Worm (Caenorhabditis elegans) whole organism, L4 larva: ENCODE measurements around the gene lin-25.

Source experiments
- D1046.2 ChIP-seq: fragments of 200-800 bp; sonication (Bioruptor generic); IDR thresholded peaks from 2 replicates; pipeline ENCODE4 v1.3.6; 2022; ENCODE audit warnings: missing genetic modification characterization, missing compliant biosample characterization
- F26F4.8 ChIP-seq: fragments of 200-800 bp; sonication (Bioruptor generic); conservative IDR thresholded peaks from 2 replicates; pipeline ENCODE4 v1.3.6; 2022; ENCODE audit warnings: missing genetic modification characterization, missing compliant biosample characterization
- F44E2.7 ChIP-seq: fragments of 200-800 bp; sonication (Bioruptor generic); IDR thresholded peaks from 2 replicates; pipeline ENCODE4 v2.1.2; 2022; ENCODE audit warnings: missing genetic modification characterization, missing compliant biosample characterization
- F49E8.2 ChIP-seq: sonication (generic microtip); optimal IDR thresholded peaks from 2 replicates; lab custom pipeline; 2016; ENCODE audit warnings: missing compliant biosample characterization, mild to moderate bottlenecking, missing genetic modification characterization, borderline replicate concordance
- T20F7.1 ChIP-seq: fragments of 200-800 bp; sonication (Bioruptor generic); optimal IDR thresholded peaks from 2 replicates; lab custom pipeline; 2018; ENCODE audit warnings: mild to moderate bottlenecking, missing genetic modification characterization, missing compliant biosample characterization
- T26A8.4 ChIP-seq: fragments of 200-800 bp; sonication (Bioruptor generic); IDR thresholded peaks from 2 replicates; pipeline ENCODE4 v1.3.6; 2022; ENCODE audit warnings: missing genetic modification characterization, missing compliant biosample characterization
- Y105C5A.15 ChIP-seq: fragments of 200-800 bp; sonication (Bioruptor generic); IDR thresholded peaks from 2 replicates; pipeline ENCODE4 v1.3.6; 2022; ENCODE audit warnings: missing genetic modification characterization, missing compliant biosample characterization
- Y5F2A.4 ChIP-seq: fragments of 200-800 bp; sonication (Bioruptor generic); optimal IDR thresholded peaks from 2 replicates; lab custom pipeline; 2018; ENCODE audit warnings: mild to moderate bottlenecking, missing genetic modification characterization, missing compliant biosample characterization
- Y75B8A.6 ChIP-seq: fragments of 200-800 bp; sonication (Bioruptor generic); IDR thresholded peaks from 2 replicates; pipeline ENCODE4 v1.3.6; 2022; ENCODE audit warnings: missing genetic modification reagents, missing genetic modification characterization, missing compliant biosample characterization
- aha-1 ChIP-seq: fragments of 150-350 bp; peaks from one replicate; lab custom pipeline; 2014; ENCODE audit warnings: missing biosample characterization, missing genetic modification characterization
- aly-2 ChIP-seq: sonication (generic microtip); optimal IDR thresholded peaks from 2 replicates; lab custom pipeline; 2018; ENCODE audit warnings: missing biosample characterization, missing genetic modification characterization
- ama-1 ChIP-seq: fragments of 150-350 bp; optimal IDR thresholded peaks from 2 replicates; lab custom pipeline; 2014; ENCODE audit warnings: inconsistent platforms, mixed read lengths
- ceh-32 ChIP-seq: sonication (generic microtip); optimal IDR thresholded peaks from 2 replicates; lab custom pipeline; 2016; ENCODE audit warnings: mild to moderate bottlenecking, missing genetic modification characterization, missing compliant biosample characterization; ENCODE audit not compliant: poor library complexity
- ceh-82 ChIP-seq: sonication (generic microtip); optimal IDR thresholded peaks from 2 replicates; lab custom pipeline; 2017; ENCODE audit warnings: missing biosample characterization, missing genetic modification characterization
- ces-1 ChIP-seq: fragments of 150-350 bp; sonication (generic microtip); optimal IDR thresholded peaks from 4 replicates; lab custom pipeline; 2014; ENCODE audit warnings: missing biosample characterization, missing genetic modification reagents, missing genetic modification characterization
- cey-2 ChIP-seq: sonication (generic microtip); optimal IDR thresholded peaks from 3 replicates; lab custom pipeline; 2017; ENCODE audit warnings: missing genetic modification characterization, mild to moderate bottlenecking, missing compliant biosample characterization, antibody characterized with exemption, borderline replicate concordance; ENCODE audit not compliant: insufficient read depth
- ctbp-1 ChIP-seq: fragments of 200-800 bp; sonication (Bioruptor generic); IDR thresholded peaks from 2 replicates; pipeline ENCODE4 v1.3.6; 2022; ENCODE audit warnings: missing genetic modification reagents, missing genetic modification characterization, missing compliant biosample characterization
- daf-8 ChIP-seq: fragments of 200-800 bp; sonication (Bioruptor generic); IDR thresholded peaks from 2 replicates; pipeline ENCODE4 v1.3.6; 2022; ENCODE audit warnings: missing genetic modification characterization, missing compliant biosample characterization
- dmd-6 ChIP-seq: fragments of 200-800 bp; sonication (Bioruptor generic); IDR thresholded peaks from 2 replicates; pipeline ENCODE4 v1.3.6; 2022; ENCODE audit warnings: missing genetic modification reagents, missing genetic modification characterization, missing compliant biosample characterization
- dmd-8 ChIP-seq: fragments of 200-800 bp; sonication (Bioruptor generic); IDR thresholded peaks from 2 replicates; pipeline ENCODE4 v1.3.6; 2022; ENCODE audit warnings: missing genetic modification characterization, missing compliant biosample characterization
- dpl-1 ChIP-seq: fragments of 150-350 bp; optimal IDR thresholded peaks from 2 replicates; lab custom pipeline; 2014; ENCODE audit warnings: missing biosample characterization, missing genetic modification reagents, missing genetic modification characterization
- dve-1 ChIP-seq: sonication (generic microtip); optimal IDR thresholded peaks from 2 replicates; lab custom pipeline; 2017; ENCODE audit warnings: antibody characterized with exemption, mild to moderate bottlenecking, missing genetic modification characterization, missing compliant biosample characterization; ENCODE audit not compliant: insufficient read depth
- gei-8 ChIP-seq: fragments of 200-800 bp; sonication (Bioruptor generic); optimal IDR thresholded peaks from 2 replicates; lab custom pipeline; 2018; ENCODE audit warnings: mild to moderate bottlenecking, missing genetic modification characterization, missing compliant biosample characterization
- hlh-30 ChIP-seq: sonication (generic microtip); optimal IDR thresholded peaks from 2 replicates; lab custom pipeline; 2017; ENCODE audit warnings: antibody characterized with exemption, mild to moderate bottlenecking, missing genetic modification characterization, missing compliant biosample characterization; ENCODE audit not compliant: insufficient read depth
- lim-7 ChIP-seq: fragments of 200-800 bp; sonication (Bioruptor generic); IDR thresholded peaks from 2 replicates; pipeline ENCODE4 v1.3.6; 2022; ENCODE audit warnings: missing genetic modification characterization, missing compliant biosample characterization
- lin-15B ChIP-seq: fragments of 150-350 bp; sonication (generic microtip); optimal IDR thresholded peaks from 3 replicates; lab custom pipeline; 2014; ENCODE audit warnings: missing biosample characterization, missing genetic modification characterization
- lin-29 ChIP-seq: fragments of 200-800 bp; sonication (Bioruptor generic); IDR thresholded peaks from 2 replicates; pipeline ENCODE4 v1.3.6; 2022; ENCODE audit warnings: missing genetic modification reagents, missing genetic modification characterization, missing compliant biosample characterization
- lin-38 ChIP-seq: fragments of 200-800 bp; sonication (Bioruptor generic); IDR thresholded peaks from 2 replicates; pipeline ENCODE4 v1.3.6; 2022; ENCODE audit warnings: missing genetic modification reagents, missing genetic modification characterization, missing compliant biosample characterization
- lin-39 ChIP-seq: fragments of 150-350 bp; optimal IDR thresholded peaks from 2 replicates; lab custom pipeline; 2014; ENCODE audit warnings: missing biosample characterization, missing genetic modification reagents, missing genetic modification characterization
- lir-3 ChIP-seq: sonication (generic microtip); optimal IDR thresholded peaks from 2 replicates; lab custom pipeline; 2016; ENCODE audit warnings: mild to moderate bottlenecking, missing genetic modification characterization, missing compliant biosample characterization
- madf-5 ChIP-seq, 2 experiments: fragments of 200-800 bp; sonication (Bioruptor generic); IDR thresholded peaks; 2 replicates each; pipeline ENCODE4 v1.3.6; 2022; ENCODE audit warnings: missing compliant biosample characterization in 2 of 2, missing genetic modification characterization in 2 of 2
- mdl-1 ChIP-seq, 2 experiments: fragments of 150-350 bp in 1 of 2; sonication (generic microtip) in 1 of 2; optimal IDR thresholded peaks; 2 replicates each; lab custom pipeline; 2014 to 2017; ENCODE audit warnings: missing biosample characterization in 2 of 2, missing genetic modification characterization in 2 of 2
- mdt-29 ChIP-seq: fragments of 200-800 bp; sonication (Bioruptor generic); IDR thresholded peaks from 2 replicates; pipeline ENCODE4 v1.3.6; 2022; ENCODE audit warnings: missing genetic modification reagents, missing genetic modification characterization, missing compliant biosample characterization
- mxl-2 ChIP-seq: fragments of 200-800 bp; sonication (Bioruptor generic); conservative IDR thresholded peaks from 2 replicates; pipeline ENCODE4 v1.3.6; 2022; ENCODE audit warnings: missing genetic modification reagents, missing genetic modification characterization, missing compliant biosample characterization
- nhr-111 ChIP-seq: fragments of 200-800 bp; sonication (Bioruptor generic); optimal IDR thresholded peaks from 2 replicates; lab custom pipeline; 2018; ENCODE audit warnings: mild to moderate bottlenecking, missing genetic modification characterization, missing compliant biosample characterization
- nhr-28 ChIP-seq: fragments of 150-350 bp; optimal IDR thresholded peaks from 2 replicates; lab custom pipeline; 2014; ENCODE audit warnings: missing biosample characterization, missing genetic modification characterization
- nhr-41 ChIP-seq: fragments of 200-800 bp; sonication (Bioruptor generic); IDR thresholded peaks from 2 replicates; pipeline ENCODE4 v1.3.6; 2022; ENCODE audit warnings: missing genetic modification reagents, missing genetic modification characterization, missing compliant biosample characterization
- nhr-6 ChIP-seq: fragments of 150-350 bp; optimal IDR thresholded peaks from 2 replicates; lab custom pipeline; 2014; ENCODE audit warnings: missing biosample characterization, missing genetic modification characterization
- nhr-77 ChIP-seq: fragments of 150-350 bp; optimal IDR thresholded peaks from 2 replicates; lab custom pipeline; 2014; ENCODE audit warnings: missing biosample characterization, missing genetic modification characterization
- php-3 ChIP-seq: fragments of 200-800 bp; sonication (Bioruptor generic); IDR thresholded peaks from 2 replicates; pipeline ENCODE4 v1.3.6; 2022; ENCODE audit warnings: missing genetic modification reagents, missing genetic modification characterization, missing compliant biosample characterization
- rbr-2 ChIP-seq: sonication (generic microtip); optimal IDR thresholded peaks from 2 replicates; lab custom pipeline; 2016; ENCODE audit warnings: missing genotype, missing genetic modification characterization, missing compliant biosample characterization
- sdz-12 ChIP-seq: fragments of 200-800 bp; sonication (Bioruptor generic); optimal IDR thresholded peaks from 2 replicates; lab custom pipeline; 2018; ENCODE audit warnings: mild to moderate bottlenecking, missing genetic modification characterization, missing compliant biosample characterization
- set-16 ChIP-seq: fragments of 200-800 bp; sonication (Bioruptor generic); IDR thresholded peaks from 2 replicates; pipeline ENCODE4 v1.3.6; 2022; ENCODE audit warnings: missing genetic modification reagents, missing genetic modification characterization, missing compliant biosample characterization
- skn-1 ChIP-seq: fragments of 150-350 bp; optimal IDR thresholded peaks from 2 replicates; lab custom pipeline; 2014; ENCODE audit warnings: missing biosample characterization, missing genetic modification characterization
- spr-1 ChIP-seq: sonication (generic microtip); optimal IDR thresholded peaks from 2 replicates; lab custom pipeline; 2016; ENCODE audit warnings: mild to moderate bottlenecking, missing genetic modification characterization, missing compliant biosample characterization
- tag-97 ChIP-seq: fragments of 200-800 bp; sonication (Bioruptor generic); IDR thresholded peaks from 2 replicates; pipeline ENCODE4 v1.3.6; 2022; ENCODE audit warnings: missing genetic modification characterization, missing compliant biosample characterization
- tra-1 ChIP-seq: fragments of 200-800 bp; sonication (Bioruptor generic); IDR thresholded peaks from 2 replicates; pipeline ENCODE4 v1.3.6; 2022; ENCODE audit warnings: missing genetic modification reagents, missing genetic modification characterization, missing compliant biosample characterization
- unc-39 ChIP-seq: sonication (generic microtip); optimal IDR thresholded peaks from 2 replicates; lab custom pipeline; 2017; ENCODE audit warnings: missing biosample characterization, missing genetic modification characterization
- zfp-2 ChIP-seq: sonication (generic microtip); optimal IDR thresholded peaks from 2 replicates; lab custom pipeline; 2016; ENCODE audit warnings: mild to moderate bottlenecking, missing genetic modification characterization, missing compliant biosample characterization
- zfp-3 ChIP-seq: fragments of 200-800 bp; sonication (Bioruptor generic); conservative IDR thresholded peaks from 2 replicates; pipeline ENCODE4 v1.3.6; 2022; ENCODE audit warnings: missing genetic modification reagents, missing genetic modification characterization, missing compliant biosample characterization
- ztf-11 ChIP-seq: fragments of 150-350 bp; optimal IDR thresholded peaks from 2 replicates; lab custom pipeline; 2014; ENCODE audit warnings: missing biosample characterization, missing genetic modification characterization

The lin-25 gene

DNA sequence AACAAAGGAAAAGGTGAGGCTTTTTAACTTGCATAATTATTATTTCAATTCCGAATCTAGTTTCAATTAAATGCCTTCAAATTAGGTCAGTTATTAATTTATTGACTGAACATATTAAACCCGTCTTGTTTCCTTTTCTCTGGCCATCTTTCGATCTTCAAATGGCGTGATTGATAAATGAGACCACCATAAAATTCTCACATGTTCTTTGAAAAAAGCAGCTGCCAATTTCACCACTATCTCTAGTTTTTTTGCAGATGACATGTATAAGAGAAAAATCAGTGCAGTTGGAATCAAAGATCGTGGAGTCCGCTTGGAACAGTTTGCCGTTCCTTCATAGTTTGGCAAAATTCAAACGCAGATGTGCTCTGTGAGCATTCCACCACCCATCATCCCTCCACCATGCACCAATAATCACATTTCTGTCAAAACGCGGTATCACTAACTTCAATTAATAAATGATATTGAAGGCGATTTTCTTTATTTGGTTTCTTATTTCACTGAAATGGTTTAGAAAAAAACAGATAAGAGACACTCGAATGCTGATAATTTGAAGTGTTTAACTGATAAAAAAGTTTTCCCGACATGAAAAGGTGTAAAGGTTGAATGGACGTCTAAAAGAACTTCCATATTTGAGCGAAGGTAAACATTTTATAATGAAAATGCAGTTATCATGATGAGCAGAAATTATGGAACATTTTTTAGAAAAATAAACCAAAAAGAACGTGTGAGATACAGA, 11.8 kb upstream of the lin-25 start (continued):
- no peak for TF ChIP-seq zfp-3
- no peak for TF ChIP-seq nhr-77 (tag; lab: Kevin White, UChicago)
- no peak for TF ChIP-seq zfp-2
- peak; percentile 30 for TF ChIP-seq nhr-28 (tag; lab: Kevin White, UChicago)
- TF ChIP-seq tag-97 (GFP tag; lab: Robert Waterston, UW) = no peak
- no peak for TF ChIP-seq Y5F2A.4 (GFP tag; lab: Kevin White, UChicago)
- TF ChIP-seq lin-29 (GFP tag; lab: Robert Waterston, UW) = no peak
- no peak for TF ChIP-seq lin-38 (GFP tag; lab: Robert Waterston, UW)
- no peak for TF ChIP-seq T26A8.4
- TF ChIP-seq ama-1 = no peak
- no peak for TF ChIP-seq unc-39
- no peak for TF ChIP-seq D1046.2 (GFP tag; lab: Robert Waterston, UW)
- TF ChIP-seq aly-2 = no peak
- TF ChIP-seq ctbp-1 (GFP tag; lab: Robert Waterston, UW) = no peak
- no peak for TF ChIP-seq F26F4.8 (GFP tag; lab: Robert Waterston, UW)
- TF ChIP-seq dmd-6 (GFP tag; lab: Robert Waterston, UW) = peak; percentile 50
- no peak for TF ChIP-seq lim-7 (GFP tag; lab: Robert Waterston, UW)
- no peak for TF ChIP-seq lin-39
- TF ChIP-seq sdz-12 = no peak
- TF ChIP-seq lin-15B = no peak
- TF ChIP-seq hlh-30 (tag; lab: Kevin White, UChicago) = peak; percentile 70
- TF ChIP-seq mdl-1 (tag; optimal IDR thresholded peaks at IDR 0.05; lab: Kevin White, UChicago) = peak in 1 of 2 experiments; percentile 65
- TF ChIP-seq Y75B8A.6 = no peak
- TF ChIP-seq F44E2.7 (GFP tag; lab: Robert Waterston, UW) = no peak
- TF ChIP-seq dmd-8 = no peak
- no peak for TF ChIP-seq ztf-11 (tag; lab: Kevin White, UChicago)
- TF ChIP-seq spr-1 (tag; lab: Kevin White, UChicago) = no peak
- TF ChIP-seq nhr-111 (GFP tag; lab: Kevin White, UChicago) = no peak
- TF ChIP-seq Y105C5A.15 (GFP tag; lab: Robert Waterston, UW) = no peak
- TF ChIP-seq nhr-6 = peak; percentile 71
- no peak for TF ChIP-seq daf-8 (GFP tag; lab: Robert Waterston, UW)
- 0 out of 2 replicates have a peak, but pooled peaks have one; percentile 38 for TF ChIP-seq mxl-2 (GFP tag; lab: Robert Waterston, UW)
- TF ChIP-seq ces-1 (GFP tag; lab: Kevin White, UChicago) = no peak
- no peak for TF ChIP-seq cey-2 (tag; lab: Kevin White, UChicago)
- no peak for TF ChIP-seq ceh-32 (tag; lab: Kevin White, UChicago)
- TF ChIP-seq madf-5 (GFP tag; IDR thresholded peaks at IDR 0.05; lab: Robert Waterston, UW) = no peak
- no peak for TF ChIP-seq set-16 (GFP tag; lab: Robert Waterston, UW)
- no peak for TF ChIP-seq T20F7.1 (GFP tag; lab: Kevin White, UChicago)
- peak; percentile 35 for TF ChIP-seq dve-1 (tag; lab: Kevin White, UChicago)
- peak; percentile 65 for TF ChIP-seq aha-1 (tag; lab: Kevin White, UChicago)
- TF ChIP-seq dpl-1 (GFP tag; lab: Kevin White, UChicago) = no peak
- no peak for TF ChIP-seq skn-1 (tag; lab: Kevin White, UChicago)
- no peak for TF ChIP-seq lir-3 (tag; lab: Kevin White, UChicago)
- peak; percentile 56; the same call in 1 of the 2 replicates for TF ChIP-seq php-3
- no peak for TF ChIP-seq mdt-29 (GFP tag; lab: Robert Waterston, UW)
- TF ChIP-seq rbr-2 (tag; lab: Kevin White, UChicago) = no peak
- TF ChIP-seq nhr-41 = no peak
- TF ChIP-seq ceh-82 (tag; lab: Kevin White, UChicago) = no peak
- no peak for TF ChIP-seq gei-8 (GFP tag; lab: Kevin White, UChicago)
- TF ChIP-seq F49E8.2 (tag; lab: Kevin White, UChicago) = no peak
- 0 out of 2 replicates have a peak, but pooled peaks have one; percentile 50 for TF ChIP-seq tra-1 (GFP tag; lab: Robert Waterston, UW)
